Fruit fly (Drosophila melanogaster) whole organism, embryonic: ENCODE results near the gene fwd.

Source experiments
- Blimp-1 ChIP-seq: fragments of 200-800 bp; sonication (Bioruptor generic); optimal IDR thresholded peaks from 3 replicates; lab custom pipeline; 2018; ENCODE audit warnings: missing biosample characterization, missing genetic modification characterization, mild to moderate bottlenecking, moderate library complexity, missing genetic modification reagents
- BtbVII ChIP-seq: fragments of 200-800 bp; sonication (Bioruptor generic); optimal IDR thresholded peaks from 3 replicates; lab custom pipeline; 2017; ENCODE audit warnings: missing biosample characterization, mild to moderate bottlenecking, missing genetic modification characterization
- CG10209 ChIP-seq: fragments of 200-800 bp; sonication (Bioruptor generic); optimal IDR thresholded peaks from 3 replicates; lab custom pipeline; 2017; ENCODE audit warnings: missing biosample characterization, mild to moderate bottlenecking, missing genetic modification characterization, missing genetic modification reagents
- CG10366 ChIP-seq: fragments of 200-800 bp; sonication (Bioruptor generic); IDR thresholded peaks from 2 replicates; pipeline ENCODE4 v1.3.6; 2022; ENCODE audit warnings: missing biosample characterization, missing genetic modification characterization
- CG10979 ChIP-seq: fragments of 200-800 bp; sonication (Bioruptor generic); optimal IDR thresholded peaks from 2 replicates; lab custom pipeline; 2018; ENCODE audit warnings: missing biosample characterization, mild to moderate bottlenecking, missing genetic modification characterization, moderate library complexity
- CG13624 ChIP-seq: fragments of 200-800 bp; sonication (Bioruptor generic); optimal IDR thresholded peaks from 2 replicates; lab custom pipeline; 2016; ENCODE audit warnings: missing biosample characterization, missing genetic modification characterization
- CG14965 ChIP-seq: fragments of 200-800 bp; sonication (Bioruptor generic); optimal IDR thresholded peaks from 2 replicates; lab custom pipeline; 2016; ENCODE audit warnings: missing biosample characterization, missing genetic modification characterization, borderline replicate concordance
- CG15479 ChIP-seq: fragments of 200-800 bp; sonication (Bioruptor generic); optimal IDR thresholded peaks from 3 replicates; lab custom pipeline; 2019; ENCODE audit warnings: missing biosample characterization, mild to moderate bottlenecking, missing genetic modification characterization, moderate library complexity
- CG17359 ChIP-seq: fragments of 200-800 bp; sonication (Bioruptor generic); optimal IDR thresholded peaks from 3 replicates; lab custom pipeline; 2018; ENCODE audit warnings: missing biosample characterization, mild to moderate bottlenecking, missing genetic modification characterization, moderate library complexity
- CG18599 ChIP-seq: fragments of 200-800 bp; sonication (Bioruptor generic); optimal IDR thresholded peaks from 3 replicates; lab custom pipeline; 2017; ENCODE audit warnings: missing biosample characterization, missing genetic modification characterization, mild to moderate bottlenecking, moderate library complexity, missing genetic modification reagents
- CG2116 ChIP-seq: fragments of 200-800 bp; sonication (Bioruptor generic); optimal IDR thresholded peaks from 3 replicates; lab custom pipeline; 2018; ENCODE audit warnings: missing biosample characterization, mild to moderate bottlenecking, missing genetic modification characterization
- CG2129 ChIP-seq: fragments of 200-800 bp; sonication (Bioruptor generic); IDR thresholded peaks from 2 replicates; pipeline ENCODE4 v1.3.6; 2022; ENCODE audit warnings: missing biosample characterization, missing genetic modification characterization; ENCODE audit not compliant: partially characterized antibody
- CG2678 ChIP-seq: fragments of 200-800 bp; sonication (Bioruptor generic); optimal IDR thresholded peaks from 3 replicates; lab custom pipeline; 2019; ENCODE audit warnings: missing biosample characterization, mild to moderate bottlenecking, missing genetic modification characterization, moderate library complexity
- CG31365 ChIP-seq: fragments of 200-800 bp; sonication (Bioruptor generic); optimal IDR thresholded peaks from 2 replicates; lab custom pipeline; 2018; ENCODE audit warnings: missing biosample characterization, mild to moderate bottlenecking, missing genetic modification characterization
- CG3281 ChIP-seq: fragments of 200-800 bp; sonication (Bioruptor generic); optimal IDR thresholded peaks from 3 replicates; lab custom pipeline; 2017; ENCODE audit warnings: missing biosample characterization, mild to moderate bottlenecking, missing genetic modification characterization
- CG3995 ChIP-seq: fragments of 200-800 bp; sonication (Bioruptor generic); optimal IDR thresholded peaks from 3 replicates; lab custom pipeline; 2016; ENCODE audit warnings: missing biosample characterization, missing genetic modification characterization
- CG4730 ChIP-seq: fragments of 200-800 bp; sonication (Bioruptor generic); IDR thresholded peaks from 2 replicates; pipeline ENCODE4 v1.3.6; 2022; ENCODE audit warnings: missing biosample characterization, missing genetic modification characterization
- CG4820 ChIP-seq: fragments of 200-800 bp; sonication (Bioruptor generic); optimal IDR thresholded peaks from 3 replicates; lab custom pipeline; 2016; ENCODE audit warnings: missing biosample characterization, missing genetic modification characterization
- CG7745 ChIP-seq: fragments of 200-800 bp; sonication (Bioruptor generic); optimal IDR thresholded peaks from 2 replicates; lab custom pipeline; 2018; ENCODE audit warnings: missing biosample characterization, mild to moderate bottlenecking, missing genetic modification characterization, moderate library complexity
- CG7963 ChIP-seq: fragments of 200-800 bp; sonication (Bioruptor generic); IDR thresholded peaks from 3 replicates; pipeline ENCODE4 v1.3.6; 2022; ENCODE audit warnings: missing biosample characterization, missing genetic modification characterization; ENCODE audit not compliant: partially characterized antibody
- CG8924 ChIP-seq: fragments of 200-800 bp; optimal IDR thresholded peaks from 3 replicates; lab custom pipeline; 2019; ENCODE audit warnings: missing biosample characterization, mild to moderate bottlenecking, missing genetic modification characterization, moderate library complexity
- CG8944 ChIP-seq: fragments of 200-800 bp; sonication (Bioruptor generic); optimal IDR thresholded peaks from 3 replicates; lab custom pipeline; 2016; ENCODE audit warnings: missing biosample characterization, missing genetic modification characterization
- CTCF ChIP-seq: fragments of 200-800 bp; sonication (Bioruptor generic); optimal IDR thresholded peaks from 2 replicates; lab custom pipeline; 2017; ENCODE audit warnings: missing biosample characterization, mild to moderate bottlenecking, missing genetic modification characterization, moderate library complexity
- Fer2 ChIP-seq: fragments of 200-800 bp; sonication (Bioruptor generic); optimal IDR thresholded peaks from 2 replicates; lab custom pipeline; 2018; ENCODE audit warnings: missing biosample characterization, mild to moderate bottlenecking, missing genetic modification characterization, moderate library complexity
- H15 ChIP-seq: fragments of 200-800 bp; sonication (Bioruptor generic); IDR thresholded peaks from 3 replicates; pipeline ENCODE4 v1.3.6; 2022; ENCODE audit warnings: missing biosample characterization, missing genetic modification characterization
- Meics ChIP-seq: fragments of 200-800 bp; sonication (Bioruptor generic); optimal IDR thresholded peaks from 2 replicates; lab custom pipeline; 2017; ENCODE audit warnings: missing biosample characterization, mild to moderate bottlenecking, missing genetic modification characterization
- Mes4 ChIP-seq: fragments of 200-800 bp; sonication (Bioruptor generic); optimal IDR thresholded peaks from 2 replicates; lab custom pipeline; 2016; ENCODE audit warnings: missing biosample characterization, missing genetic modification characterization
- NfI ChIP-seq: fragments of 200-800 bp; sonication (Bioruptor generic); optimal IDR thresholded peaks from 3 replicates; lab custom pipeline; 2018; ENCODE audit warnings: missing biosample characterization, mild to moderate bottlenecking, missing genetic modification characterization, moderate library complexity
- Rfx ChIP-seq: fragments of 200-800 bp; sonication (Bioruptor generic); IDR thresholded peaks from 2 replicates; pipeline ENCODE4 v1.3.6; 2022; ENCODE audit warnings: missing biosample characterization, missing genetic modification characterization
- Sin3A ChIP-seq: fragments of >200 bp; optimal IDR thresholded peaks from 2 replicates; lab custom pipeline; 2018
- Sox102F ChIP-seq: fragments of 200-800 bp; sonication (Bioruptor generic); optimal IDR thresholded peaks from 2 replicates; lab custom pipeline; 2018; ENCODE audit warnings: missing biosample characterization, mild to moderate bottlenecking, missing genetic modification characterization, moderate library complexity
- Usf ChIP-seq: fragments of 200-800 bp; sonication (Bioruptor generic); optimal IDR thresholded peaks from 2 replicates; lab custom pipeline; 2017; ENCODE audit warnings: missing genotype, missing biosample characterization, missing genetic modification characterization
- YL-1 ChIP-seq: fragments of 200-800 bp; sonication (Bioruptor generic); optimal IDR thresholded peaks from 3 replicates; lab custom pipeline; 2017; ENCODE audit warnings: missing biosample characterization, mild to moderate bottlenecking, missing genetic modification characterization
- ap ChIP-seq: fragments of 200-800 bp; sonication (Bioruptor generic); IDR thresholded peaks from 2 replicates; pipeline ENCODE4 v1.3.6; 2022; ENCODE audit warnings: missing biosample characterization, missing genetic modification characterization
- bigmax ChIP-seq: fragments of 200-800 bp; sonication (Bioruptor generic); optimal IDR thresholded peaks from 2 replicates; lab custom pipeline; 2018; ENCODE audit warnings: missing biosample characterization, mild to moderate bottlenecking, missing genetic modification characterization
- btn ChIP-seq: fragments of 200-800 bp; sonication (Bioruptor generic); optimal IDR thresholded peaks from 2 replicates; lab custom pipeline; 2016; ENCODE audit warnings: missing biosample characterization, missing genetic modification characterization
- cg ChIP-seq: fragments of 200-800 bp; sonication (Bioruptor generic); optimal IDR thresholded peaks from 3 replicates; lab custom pipeline; 2019; ENCODE audit warnings: missing biosample characterization, mild to moderate bottlenecking, missing genetic modification characterization, moderate library complexity
- chm ChIP-seq: fragments of 200-800 bp; sonication (Bioruptor generic); IDR thresholded peaks from 2 replicates; pipeline ENCODE4 v1.3.6; 2022; ENCODE audit warnings: missing biosample characterization, missing genetic modification characterization
- dan ChIP-seq: fragments of 200-800 bp; sonication (Bioruptor generic); IDR thresholded peaks from 2 replicates; pipeline ENCODE4 v1.3.6; 2022; ENCODE audit warnings: missing biosample characterization, missing genetic modification characterization
- emc ChIP-seq: fragments of 200-800 bp; sonication (Bioruptor generic); optimal IDR thresholded peaks from 2 replicates; lab custom pipeline; 2016; ENCODE audit warnings: missing biosample characterization, missing genetic modification characterization
- gce ChIP-seq: fragments of 200-800 bp; sonication (Bioruptor generic); IDR thresholded peaks from 3 replicates; pipeline ENCODE4 v1.3.6; 2022; ENCODE audit warnings: missing biosample characterization, missing genetic modification characterization
- lov ChIP-seq, 2 experiments: fragments of 200-800 bp in 1 of 2; fragments of >200 bp in 1 of 2; sonication (Bioruptor generic) in 1 of 2; IDR thresholded peaks in 1 of 2; optimal IDR thresholded peaks in 1 of 2; 2 replicates in 1 of 2; 3 replicates in 1 of 2; pipeline versions ENCODE4 v1.3.6 to Lab custom; 2017 to 2022; ENCODE audit warnings: missing biosample characterization in 1 of 2, missing genetic modification characterization in 1 of 2
- run ChIP-seq: fragments of 200-800 bp; sonication (Bioruptor generic); optimal IDR thresholded peaks from 3 replicates; lab custom pipeline; 2018; ENCODE audit warnings: missing biosample characterization, mild to moderate bottlenecking, missing genetic modification characterization
- sna ChIP-seq: fragments of 200-800 bp; sonication (Bioruptor generic); IDR thresholded peaks from 2 replicates; pipeline ENCODE4 v1.3.6; 2022; ENCODE audit warnings: missing biosample characterization, missing genetic modification characterization; ENCODE audit not compliant: partially characterized antibody
- sqz ChIP-seq: fragments of 200-800 bp; sonication (Bioruptor generic); optimal IDR thresholded peaks from 3 replicates; lab custom pipeline; 2018; ENCODE audit warnings: missing biosample characterization, mild to moderate bottlenecking, missing genetic modification characterization
- ssp ChIP-seq: fragments of 200-800 bp; sonication (Bioruptor generic); IDR thresholded peaks from 2 replicates; pipeline ENCODE4 v1.3.6; 2022; ENCODE audit warnings: missing biosample characterization, missing genetic modification characterization
- vfl ChIP-seq: fragments of 200-800 bp; sonication (Bioruptor generic); optimal IDR thresholded peaks from 2 replicates; lab custom pipeline; 2016; ENCODE audit warnings: missing biosample characterization, missing genetic modification characterization
- wor ChIP-seq: fragments of 200-800 bp; sonication (Bioruptor generic); IDR thresholded peaks from 2 replicates; pipeline ENCODE4 v1.3.6; 2022; ENCODE audit warnings: missing biosample characterization, missing genetic modification characterization
- yki ChIP-seq: fragments of >200 bp; optimal IDR thresholded peaks from 3 replicates; lab custom pipeline; 2018

Gene fwd

dm6 chr3L:257618-258475, 61.8 kb downstream of the fwd start, which contains the start of the genes DIP2 and wac (continued):
- TF ChIP-seq bigmax (GFP tag; lab: Kevin White, UChicago) = peak; percentile 66
- no peak for TF ChIP-seq CG18599 (GFP tag; lab: Kevin White, UChicago)
- no peak for TF ChIP-seq CG2678 (tag; lab: Kevin White, UChicago)
- peak; percentile 25 for TF ChIP-seq emc (GFP tag; lab: Kevin White, UChicago)
- peak; percentile 35 for TF ChIP-seq cg (GFP tag; lab: Kevin White, UChicago)
- peak; percentile 39 for TF ChIP-seq BtbVII (GFP tag; lab: Kevin White, UChicago)
- peak; percentile 60 for TF ChIP-seq btn (GFP tag; lab: Kevin White, UChicago)
- TF ChIP-seq wor (GFP tag; lab: Robert Waterston, UW) = no peak
- TF ChIP-seq NfI = peak; percentile 70
- peak; percentile 74 for TF ChIP-seq CG8924 (tag; lab: Kevin White, UChicago)
- peak; percentile 45 for TF ChIP-seq CG3995 (GFP tag; lab: Kevin White, UChicago)
- no peak for TF ChIP-seq CG14965 (GFP tag; lab: Kevin White, UChicago)
- peak; percentile 85 for TF ChIP-seq sna
- peak; percentile 67 for TF ChIP-seq CG17359 (tag; lab: Kevin White, UChicago)
- TF ChIP-seq H15 (GFP tag; lab: Robert Waterston, UW) = peak; percentile 62; the same call in 1 of the 3 replicates
- no peak for TF ChIP-seq CG7745 (tag; lab: Kevin White, UChicago)
- no peak for TF ChIP-seq run (tag; lab: Kevin White, UChicago)
- no peak for TF ChIP-seq yki (lab: Kevin White, UChicago)
- TF ChIP-seq Meics (GFP tag; lab: Kevin White, UChicago) = no peak
- TF ChIP-seq chm (GFP tag; lab: Robert Waterston, UW) = peak; percentile 83
- TF ChIP-seq gce (GFP tag; lab: Robert Waterston, UW) = no peak
- no peak for TF ChIP-seq Blimp-1 (GFP tag; lab: Kevin White, UChicago)
- TF ChIP-seq CG2129 (GFP tag; lab: Robert Waterston, UW) = peak; percentile 55
- TF ChIP-seq Sox102F (GFP tag; lab: Kevin White, UChicago) = no peak
- peak; percentile 84 for TF ChIP-seq CG8944 (GFP tag; lab: Kevin White, UChicago)
- peak; percentile 42 for TF ChIP-seq CG10979 (tag; lab: Kevin White, UChicago)
- no peak for TF ChIP-seq ap
- peak; percentile 92 for TF ChIP-seq Rfx
- TF ChIP-seq CG15479 (GFP tag; lab: Kevin White, UChicago) = peak; percentile 6
- TF ChIP-seq CG3281 = peak; percentile 57
- peak; percentile 57 for TF ChIP-seq Fer2
- peak; percentile 73 for TF ChIP-seq CG7963 (GFP tag; lab: Robert Waterston, UW)
- peak; percentile 94 for TF ChIP-seq CG2116 (GFP tag; lab: Kevin White, UChicago)
- TF ChIP-seq lov (optimal IDR thresholded peaks at IDR 0.05; lab: Kevin White, UChicago) = no peak
- no peak for TF ChIP-seq lov (GFP tag; IDR thresholded peaks at IDR 0.05; lab: Robert Waterston, UW)
- TF ChIP-seq CG13624 (GFP tag; lab: Kevin White, UChicago) = peak; percentile 88
- TF ChIP-seq ssp (GFP tag; lab: Robert Waterston, UW) = peak; percentile 53; the same call in 1 of the 2 replicates
- peak; percentile 82 for TF ChIP-seq vfl (GFP tag; lab: Kevin White, UChicago)
- peak; percentile 53 for TF ChIP-seq CG31365
- TF ChIP-seq CTCF = peak; percentile 59
- no peak for TF ChIP-seq dan (GFP tag; lab: Robert Waterston, UW)
- no peak for TF ChIP-seq sqz (GFP tag; lab: Kevin White, UChicago)
- TF ChIP-seq CG4730 (GFP tag; lab: Robert Waterston, UW) = peak; percentile 62
- TF ChIP-seq CG10366 = peak; percentile 57; the same call in 1 of the 2 replicates
- peak; percentile 78 for TF ChIP-seq Mes4 (GFP tag; lab: Kevin White, UChicago)
- TF ChIP-seq Usf = no peak
- TF ChIP-seq YL-1 = peak; percentile 84
- TF ChIP-seq CG4820 (GFP tag; lab: Kevin White, UChicago) = peak; percentile 66
- TF ChIP-seq Sin3A (lab: Kevin White, UChicago) = peak; percentile 89
- peak; percentile 53 for TF ChIP-seq CG10209 (GFP tag; lab: Kevin White, UChicago)
